Worm (Caenorhabditis elegans): ENCODE results near the gene F13E9.11.

The F13E9.11 gene

ce11 chrIV:10828049-10828448, 40.9 kb downstream of the F13E9.11 start, which contains the start of gene npax-3:
Gene npax-3 (minus strand): TSS chrIV:10828149.
- TF ChIP-seq med-1 (GFP tag; optimal IDR thresholded peaks at IDR 0.05; ENCODE audit: insufficient read depth): no peak
- no peak for TF ChIP-seq ztf-29 (GFP tag; IDR thresholded peaks at IDR 0.05)
- TF ChIP-seq flt-1 (GFP tag; IDR thresholded peaks at IDR 0.05): no peak
- no peak for TF ChIP-seq T22C8.4 (GFP tag; IDR thresholded peaks at IDR 0.05)

ce11 chrIV:10826029-10826428, 42.9 kb downstream of the F13E9.11 start:
- TF ChIP-seq T22C8.4 (GFP tag; IDR thresholded peaks at IDR 0.05): no peak
- no peak for TF ChIP-seq tab-1 (GFP tag; IDR thresholded peaks at IDR 0.05)
- no peak for TF ChIP-seq cog-1 (tag; optimal IDR thresholded peaks at IDR 0.05)
- no peak for TF ChIP-seq ztf-29 (GFP tag; IDR thresholded peaks at IDR 0.05)
- TF ChIP-seq med-1 (GFP tag; optimal IDR thresholded peaks at IDR 0.05; ENCODE audit: insufficient read depth): no peak
- TF ChIP-seq ref-1 (GFP tag; conservative IDR thresholded peaks at IDR 0.05): no peak
- no peak for TF ChIP-seq flt-1 (GFP tag; IDR thresholded peaks at IDR 0.05)
- TF ChIP-seq ztf-23 (GFP tag; IDR thresholded peaks at IDR 0.05): no peak
- no peak for TF ChIP-seq klf-2 (GFP tag; conservative IDR thresholded peaks at IDR 0.05)

ce11 chrIV:10825383-10825782, 43.6 kb downstream of the F13E9.11 start:
- 0 out of 2 replicates have a peak, but pooled peaks have one; percentile 18 for TF ChIP-seq ztf-23 (GFP tag; IDR thresholded peaks at IDR 0.05)
- no peak for TF ChIP-seq flt-1 (GFP tag; IDR thresholded peaks at IDR 0.05)
- no peak for TF ChIP-seq T22C8.4 (GFP tag; IDR thresholded peaks at IDR 0.05)
- TF ChIP-seq med-1 (GFP tag; optimal IDR thresholded peaks at IDR 0.05; ENCODE audit: insufficient read depth): no peak
- no peak for TF ChIP-seq ztf-29 (GFP tag; IDR thresholded peaks at IDR 0.05)
- no peak for TF ChIP-seq klf-2 (GFP tag; conservative IDR thresholded peaks at IDR 0.05)
- no peak for TF ChIP-seq tab-1 (GFP tag; IDR thresholded peaks at IDR 0.05)
- no peak for TF ChIP-seq ref-1 (GFP tag; conservative IDR thresholded peaks at IDR 0.05)

- TF ChIP-seq med-1 (GFP tag; optimal IDR thresholded peaks at IDR 0.05; ENCODE audit: insufficient read depth): no peak
- TF ChIP-seq klf-2 (GFP tag; conservative IDR thresholded peaks at IDR 0.05): peak; percentile 54; the same call in 1 of the 2 replicates
- no peak for TF ChIP-seq ztf-23 (GFP tag; IDR thresholded peaks at IDR 0.05)
- TF ChIP-seq T22C8.4 (GFP tag; IDR thresholded peaks at IDR 0.05): no peak
- peak; percentile 91 for TF ChIP-seq cog-1 (tag; optimal IDR thresholded peaks at IDR 0.05)
- peak; percentile 65 for TF ChIP-seq ztf-29 (GFP tag; IDR thresholded peaks at IDR 0.05)
- no peak for TF ChIP-seq tab-1 (GFP tag; IDR thresholded peaks at IDR 0.05)
- 0 out of 2 replicates have a peak, but pooled peaks have one; percentile 23 for TF ChIP-seq ref-1 (GFP tag; conservative IDR thresholded peaks at IDR 0.05)
- TF ChIP-seq flt-1 (GFP tag; IDR thresholded peaks at IDR 0.05): peak; percentile 68; the same call in 1 of the 2 replicates
Observed at ce11 chrIV:10821672-10822304, 47.1 kb downstream of the F13E9.11 start.

ce11 chrIV:10820837-10821671, 47.9 kb downstream of the F13E9.11 start:
- TF ChIP-seq klf-2 (GFP tag; conservative IDR thresholded peaks at IDR 0.05) (no peak), T22C8.4 (GFP tag; IDR thresholded peaks at IDR 0.05) (no peak), flt-1 (GFP tag; IDR thresholded peaks at IDR 0.05) (no peak), med-1 (GFP tag; optimal IDR thresholded peaks at IDR 0.05; ENCODE audit: insufficient read depth) (no peak), ztf-23 (GFP tag; IDR thresholded peaks at IDR 0.05) (no peak)

- no peak for TF ChIP-seq cog-1 (tag; optimal IDR thresholded peaks at IDR 0.05)
- no peak for TF ChIP-seq ztf-23 (GFP tag; IDR thresholded peaks at IDR 0.05)
- TF ChIP-seq tab-1 (GFP tag; IDR thresholded peaks at IDR 0.05): no peak
- TF ChIP-seq T22C8.4 (GFP tag; IDR thresholded peaks at IDR 0.05): no peak
- no peak for TF ChIP-seq klf-2 (GFP tag; conservative IDR thresholded peaks at IDR 0.05)
- no peak for TF ChIP-seq ref-1 (GFP tag; conservative IDR thresholded peaks at IDR 0.05)
- TF ChIP-seq med-1 (GFP tag; optimal IDR thresholded peaks at IDR 0.05; ENCODE audit: insufficient read depth): no peak
- TF ChIP-seq flt-1 (GFP tag; IDR thresholded peaks at IDR 0.05): no peak
Observed at ce11 chrIV:10820114-10820513, 48.8 kb downstream of the F13E9.11 start.

- TF ChIP-seq ztf-29 (GFP tag; IDR thresholded peaks at IDR 0.05) (no peak), klf-2 (GFP tag; conservative IDR thresholded peaks at IDR 0.05) (0 out of 2 replicates have a peak, but pooled peaks have one; percentile 15), med-1 (GFP tag; optimal IDR thresholded peaks at IDR 0.05; ENCODE audit: insufficient read depth) (no peak), T22C8.4 (GFP tag; IDR thresholded peaks at IDR 0.05) (no peak), cog-1 (tag; optimal IDR thresholded peaks at IDR 0.05) (no peak), ztf-23 (GFP tag; IDR thresholded peaks at IDR 0.05) (no peak), tab-1 (GFP tag; IDR thresholded peaks at IDR 0.05) (no peak)
Observed at ce11 chrIV:10819049-10819448, 49.9 kb downstream of the F13E9.11 start.

ce11 chrIV:10817030-10817429, 51.9 kb downstream of the F13E9.11 start:
- no peak for TF ChIP-seq T22C8.4 (GFP tag; IDR thresholded peaks at IDR 0.05)
- no peak for TF ChIP-seq ref-1 (GFP tag; conservative IDR thresholded peaks at IDR 0.05)
- 0 out of 2 replicates have a peak, but pooled peaks have one; percentile 33 for TF ChIP-seq ztf-23 (GFP tag; IDR thresholded peaks at IDR 0.05)
- TF ChIP-seq cog-1 (tag; optimal IDR thresholded peaks at IDR 0.05): peak; percentile 58
- peak; percentile 74 for TF ChIP-seq tab-1 (GFP tag; IDR thresholded peaks at IDR 0.05)
- TF ChIP-seq ztf-29 (GFP tag; IDR thresholded peaks at IDR 0.05): no peak; the same call in 1 of the 2 replicates
- peak; percentile 54; the same call in 1 of the 2 replicates for TF ChIP-seq flt-1 (GFP tag; IDR thresholded peaks at IDR 0.05)
- no peak for TF ChIP-seq klf-2 (GFP tag; conservative IDR thresholded peaks at IDR 0.05)
- no peak for TF ChIP-seq med-1 (GFP tag; optimal IDR thresholded peaks at IDR 0.05; ENCODE audit: insufficient read depth)

ce11 chrIV:10815950-10816349, 53.0 kb downstream of the F13E9.11 start:
- TF ChIP-seq ref-1 (GFP tag; conservative IDR thresholded peaks at IDR 0.05) (no peak), med-1 (GFP tag; optimal IDR thresholded peaks at IDR 0.05; ENCODE audit: insufficient read depth) (no peak), klf-2 (GFP tag; conservative IDR thresholded peaks at IDR 0.05) (no peak), cog-1 (tag; optimal IDR thresholded peaks at IDR 0.05) (no peak)

All from whole organism, midembryonic.